Worm (Caenorhabditis elegans) whole organism, L4 larva: Measurements from ENCODE around the gene C05A2.4.

Source experiments
- F49E8.2 ChIP-seq: sonication (generic microtip); optimal IDR thresholded peaks from 2 replicates; lab custom pipeline; 2016; ENCODE audit warnings: missing compliant biosample characterization, mild to moderate bottlenecking, missing genetic modification characterization, borderline replicate concordance
- ZK546.5 ChIP-seq, 2 experiments: sonication (generic microtip); optimal IDR thresholded peaks; 2 replicates each; lab custom pipeline; 2017; ENCODE audit warnings: missing biosample characterization in 2 of 2, missing genetic modification characterization in 2 of 2
- aha-1 ChIP-seq: fragments of 150-350 bp; peaks from one replicate; lab custom pipeline; 2014; ENCODE audit warnings: missing biosample characterization, missing genetic modification characterization
- attf-4 ChIP-seq: sonication (generic microtip); optimal IDR thresholded peaks from 3 replicates; lab custom pipeline; 2017; ENCODE audit warnings: missing biosample characterization, missing genetic modification characterization
- ceh-20 ChIP-seq: fragments of 200-800 bp; sonication (Bioruptor generic); IDR thresholded peaks from 2 replicates; pipeline ENCODE4 v1.3.6; 2022; ENCODE audit warnings: missing genetic modification reagents, missing genetic modification characterization, missing compliant biosample characterization
- ceh-32 ChIP-seq: sonication (generic microtip); optimal IDR thresholded peaks from 2 replicates; lab custom pipeline; 2016; ENCODE audit warnings: mild to moderate bottlenecking, missing genetic modification characterization, missing compliant biosample characterization; ENCODE audit not compliant: poor library complexity
- ces-1 ChIP-seq: fragments of 150-350 bp; sonication (generic microtip); optimal IDR thresholded peaks from 4 replicates; lab custom pipeline; 2014; ENCODE audit warnings: missing biosample characterization, missing genetic modification reagents, missing genetic modification characterization
- cey-2 ChIP-seq: sonication (generic microtip); optimal IDR thresholded peaks from 3 replicates; lab custom pipeline; 2017; ENCODE audit warnings: missing genetic modification characterization, mild to moderate bottlenecking, missing compliant biosample characterization, antibody characterized with exemption, borderline replicate concordance; ENCODE audit not compliant: insufficient read depth
- daf-16 ChIP-seq, 3 experiments: sonication (generic microtip); optimal IDR thresholded peaks; 2 replicates each; lab custom pipeline; 2016 to 2017; ENCODE audit warnings: missing genetic modification characterization in 3 of 3, missing genetic modification reagents in 3 of 3, mild to moderate bottlenecking in 2 of 3, missing compliant biosample characterization in 2 of 3, missing biosample characterization in 1 of 3, moderate library complexity in 1 of 3
- dve-1 ChIP-seq: sonication (generic microtip); optimal IDR thresholded peaks from 2 replicates; lab custom pipeline; 2017; ENCODE audit warnings: antibody characterized with exemption, mild to moderate bottlenecking, missing genetic modification characterization, missing compliant biosample characterization; ENCODE audit not compliant: insufficient read depth
- hif-1 ChIP-seq, 2 experiments: sonication (generic microtip); optimal IDR thresholded peaks; 2 replicates each; lab custom pipeline; 2016 to 2017; ENCODE audit warnings: missing compliant biosample characterization in 2 of 2, missing genetic modification characterization in 2 of 2, missing genetic modification reagents in 2 of 2, missing genotype in 2 of 2, mild to moderate bottlenecking in 1 of 2
- hlh-11 ChIP-seq: fragments of 200-800 bp; sonication (Bioruptor generic); optimal IDR thresholded peaks from 2 replicates; lab custom pipeline; 2018; ENCODE audit warnings: mild to moderate bottlenecking, missing genetic modification characterization, missing compliant biosample characterization
- lim-7 ChIP-seq: fragments of 200-800 bp; sonication (Bioruptor generic); IDR thresholded peaks from 2 replicates; pipeline ENCODE4 v1.3.6; 2022; ENCODE audit warnings: missing genetic modification characterization, missing compliant biosample characterization
- lsy-2 ChIP-seq, 2 experiments: fragments of 150-350 bp in 1 of 2; sonication (generic microtip) in 1 of 2; optimal IDR thresholded peaks; 2 replicates each; lab custom pipeline; 2014 to 2017; ENCODE audit warnings: missing biosample characterization in 2 of 2, missing genetic modification characterization in 2 of 2
- madf-9 ChIP-seq: fragments of 200-800 bp; sonication (Bioruptor generic); conservative IDR thresholded peaks from 2 replicates; pipeline ENCODE4 v1.3.6; 2022; ENCODE audit warnings: missing genetic modification reagents, missing genetic modification characterization, missing compliant biosample characterization
- mdl-1 ChIP-seq, 2 experiments: fragments of 150-350 bp in 1 of 2; sonication (generic microtip) in 1 of 2; optimal IDR thresholded peaks; 2 replicates each; lab custom pipeline; 2014 to 2017; ENCODE audit warnings: missing biosample characterization in 2 of 2, missing genetic modification characterization in 2 of 2
- mes-2 ChIP-seq: sonication (generic microtip); optimal IDR thresholded peaks from 2 replicates; lab custom pipeline; 2016; ENCODE audit warnings: missing genotype, mild to moderate bottlenecking, missing genetic modification characterization, missing compliant biosample characterization; ENCODE audit not compliant: poor library complexity, severe bottlenecking
- mxl-2 ChIP-seq: fragments of 200-800 bp; sonication (Bioruptor generic); conservative IDR thresholded peaks from 2 replicates; pipeline ENCODE4 v1.3.6; 2022; ENCODE audit warnings: missing genetic modification reagents, missing genetic modification characterization, missing compliant biosample characterization
- nhr-10 ChIP-seq: fragments of 150-350 bp; optimal IDR thresholded peaks from 2 replicates; lab custom pipeline; 2014; ENCODE audit warnings: missing biosample characterization, missing genetic modification characterization
- nhr-11 ChIP-seq: fragments of 150-350 bp; optimal IDR thresholded peaks from 2 replicates; lab custom pipeline; 2014; ENCODE audit warnings: missing biosample characterization, missing genetic modification characterization
- nhr-237 ChIP-seq: sonication (generic microtip); optimal IDR thresholded peaks from 2 replicates; lab custom pipeline; 2017; ENCODE audit warnings: missing biosample characterization, missing genetic modification characterization
- nhr-25 ChIP-seq: sonication (generic microtip); optimal IDR thresholded peaks from 2 replicates; lab custom pipeline; 2017; ENCODE audit warnings: missing genetic modification characterization, mild to moderate bottlenecking, missing compliant biosample characterization, antibody characterized with exemption, moderate library complexity, borderline replicate concordance; ENCODE audit not compliant: insufficient read depth
- nhr-28 ChIP-seq: fragments of 150-350 bp; optimal IDR thresholded peaks from 2 replicates; lab custom pipeline; 2014; ENCODE audit warnings: missing biosample characterization, missing genetic modification characterization
- nhr-76 ChIP-seq: fragments of 150-350 bp; optimal IDR thresholded peaks from 2 replicates; lab custom pipeline; 2014; ENCODE audit warnings: missing biosample characterization, missing genetic modification characterization
- nhr-77 ChIP-seq: fragments of 150-350 bp; optimal IDR thresholded peaks from 2 replicates; lab custom pipeline; 2014; ENCODE audit warnings: missing biosample characterization, missing genetic modification characterization
- pha-4 ChIP-seq, 2 experiments: fragments of 150-350 bp in 1 of 2; fragments of 200-800 bp in 1 of 2; sonication (Bioruptor generic) in 1 of 2; IDR thresholded peaks in 1 of 2; optimal IDR thresholded peaks in 1 of 2; 2 replicates each; pipeline versions ENCODE4 v1.3.6 to Lab custom; 2014 to 2022; ENCODE audit warnings: missing genetic modification characterization in 2 of 2, missing genetic modification reagents in 2 of 2, missing biosample characterization in 1 of 2, missing compliant biosample characterization in 1 of 2
- pqm-1 ChIP-seq: sonication (generic microtip); optimal IDR thresholded peaks from 2 replicates; lab custom pipeline; 2017; ENCODE audit warnings: missing biosample characterization, missing genetic modification characterization
- tag-97 ChIP-seq: fragments of 200-800 bp; sonication (Bioruptor generic); IDR thresholded peaks from 2 replicates; pipeline ENCODE4 v1.3.6; 2022; ENCODE audit warnings: missing genetic modification characterization, missing compliant biosample characterization
- unc-62 ChIP-seq, 3 experiments: fragments of 150-350 bp in 1 of 3; sonication (generic microtip); optimal IDR thresholded peaks in 2 of 3; peaks in 1 of 3; 1 replicate in 1 of 3; 2 replicates in 2 of 3; lab custom pipeline; 2014 to 2017; ENCODE audit warnings: missing biosample characterization in 3 of 3, missing genetic modification characterization in 3 of 3, missing genetic modification reagents in 3 of 3, missing genotype in 1 of 3
- zip-2 ChIP-seq: fragments of 150-350 bp; optimal IDR thresholded peaks from 2 replicates; lab custom pipeline; 2014; ENCODE audit warnings: missing biosample characterization, missing genetic modification characterization
- ztf-7 ChIP-seq: fragments of 150-350 bp; optimal IDR thresholded peaks from 2 replicates; lab custom pipeline; 2014; ENCODE audit warnings: missing biosample characterization, missing genetic modification characterization

The C05A2.4 gene

ce11 chrV:10729456-10729904 is 34.2 kb downstream of the C05A2.4 start (continued):
- TF ChIP-seq lim-7 (GFP tag; lab: Robert Waterston, UW) (no peak), mes-2 (tag; lab: Kevin White, UChicago) (peak; percentile 29), nhr-25 (no peak), pha-4 (GFP tag; IDR thresholded peaks at IDR 0.05; lab: Robert Waterston, UW) (0 out of 2 replicates have a peak, but pooled peaks have one; percentile 11), pha-4 (tag; optimal IDR thresholded peaks at IDR 0.05; lab: Kevin White, UChicago) (no peak), nhr-76 (tag; lab: Kevin White, UChicago) (no peak), hlh-11 (tag; lab: Kevin White, UChicago) (peak; percentile 85), ceh-20 (GFP tag; lab: Robert Waterston, UW) (peak; percentile 30; the same call in 1 of the 2 replicates), madf-9 (GFP tag; lab: Robert Waterston, UW) (no peak), nhr-77 (tag; lab: Kevin White, UChicago) (peak; percentile 14), hif-1 (tag; optimal IDR thresholded peaks at IDR 0.05; lab: Kevin White, UChicago) (peak in 1 of 2 experiments; percentile 10), nhr-28 (tag; lab: Kevin White, UChicago) (peak; percentile 99), ces-1 (GFP tag; lab: Kevin White, UChicago) (no peak), daf-16 (GFP tag; optimal IDR thresholded peaks at IDR 0.05; lab: Kevin White, UChicago) (no peak), daf-16 (tag; optimal IDR thresholded peaks at IDR 0.05; lab: Kevin White, UChicago) (peak; percentile 80), attf-4 (tag; lab: Kevin White, UChicago) (no peak), nhr-10 (tag; lab: Kevin White, UChicago) (peak; percentile 53), F49E8.2 (tag; lab: Kevin White, UChicago) (no peak), pqm-1 (tag; lab: Kevin White, UChicago) (peak; percentile 84), zip-2 (tag; lab: Kevin White, UChicago) (no peak)
- TF ChIP-seq, all 104 proteins: peak for 28

- TF ChIP-seq pha-4 (GFP tag; IDR thresholded peaks at IDR 0.05; lab: Robert Waterston, UW), result no peak
- no peak for TF ChIP-seq pha-4 (tag; optimal IDR thresholded peaks at IDR 0.05; lab: Kevin White, UChicago)
- TF ChIP-seq lsy-2 (tag; optimal IDR thresholded peaks at IDR 0.05; lab: Kevin White, UChicago), result peak in 1 of 2 experiments; percentile 1
- peak in 1 of 2 experiments; percentile 88 for TF ChIP-seq unc-62 (GFP tag; optimal IDR thresholded peaks at IDR 0.05 in 1 of 2; lab: Kevin White, UChicago)
- TF ChIP-seq unc-62 (tag; optimal IDR thresholded peaks at IDR 0.05; lab: Kevin White, UChicago), result no peak
- peak in 1 of 2 experiments; percentile 56 for TF ChIP-seq hif-1 (tag; optimal IDR thresholded peaks at IDR 0.05; lab: Kevin White, UChicago)
- TF ChIP-seq aha-1 (tag; lab: Kevin White, UChicago), result peak; percentile 59
- TF ChIP-seq nhr-25, result no peak
- peak in 1 of 2 experiments; percentile 1 for TF ChIP-seq mdl-1 (tag; optimal IDR thresholded peaks at IDR 0.05; lab: Kevin White, UChicago)
- peak in 1 of 2 experiments; percentile 45 for TF ChIP-seq daf-16 (GFP tag; optimal IDR thresholded peaks at IDR 0.05; lab: Kevin White, UChicago)
- no peak for TF ChIP-seq daf-16 (tag; optimal IDR thresholded peaks at IDR 0.05; lab: Kevin White, UChicago)
- no peak for TF ChIP-seq cey-2 (tag; lab: Kevin White, UChicago)
- peak; percentile 5 for TF ChIP-seq hlh-11 (tag; lab: Kevin White, UChicago)
- peak; percentile 89 for TF ChIP-seq nhr-11 (tag; lab: Kevin White, UChicago)
- TF ChIP-seq mxl-2 (GFP tag; lab: Robert Waterston, UW), result no peak
- peak; percentile 87 for TF ChIP-seq nhr-28 (tag; lab: Kevin White, UChicago)
- no peak for TF ChIP-seq tag-97 (GFP tag; lab: Robert Waterston, UW)
These were observed 35.6 kb downstream of the C05A2.4 start for ce11 chrV:10730824-10731416.

- peak; percentile 58 for TF ChIP-seq nhr-28 (tag; lab: Kevin White, UChicago)
- TF ChIP-seq ceh-32 (tag; lab: Kevin White, UChicago), result no peak
- peak; percentile 48 for TF ChIP-seq dve-1
- TF ChIP-seq ZK546.5 (tag; optimal IDR thresholded peaks at IDR 0.05; lab: Kevin White, UChicago), result no peak
- peak; percentile 61 for TF ChIP-seq pqm-1 (tag; lab: Kevin White, UChicago)
- no peak for TF ChIP-seq nhr-237 (tag; lab: Kevin White, UChicago)
- TF ChIP-seq ztf-7, result peak; percentile 27
- TF ChIP-seq, all 104 proteins: peak for 4
These were observed 36.8 kb downstream of the C05A2.4 start, which contains the start of gene T28B11.1 for ce11 chrV:10731989-10732472. Gene T28B11.1, minus strand, starts transcription at chrV:10732422.
